Fruit fly (Drosophila melanogaster): ENCODE data around the gene psidin.

psidin gene

DNA sequence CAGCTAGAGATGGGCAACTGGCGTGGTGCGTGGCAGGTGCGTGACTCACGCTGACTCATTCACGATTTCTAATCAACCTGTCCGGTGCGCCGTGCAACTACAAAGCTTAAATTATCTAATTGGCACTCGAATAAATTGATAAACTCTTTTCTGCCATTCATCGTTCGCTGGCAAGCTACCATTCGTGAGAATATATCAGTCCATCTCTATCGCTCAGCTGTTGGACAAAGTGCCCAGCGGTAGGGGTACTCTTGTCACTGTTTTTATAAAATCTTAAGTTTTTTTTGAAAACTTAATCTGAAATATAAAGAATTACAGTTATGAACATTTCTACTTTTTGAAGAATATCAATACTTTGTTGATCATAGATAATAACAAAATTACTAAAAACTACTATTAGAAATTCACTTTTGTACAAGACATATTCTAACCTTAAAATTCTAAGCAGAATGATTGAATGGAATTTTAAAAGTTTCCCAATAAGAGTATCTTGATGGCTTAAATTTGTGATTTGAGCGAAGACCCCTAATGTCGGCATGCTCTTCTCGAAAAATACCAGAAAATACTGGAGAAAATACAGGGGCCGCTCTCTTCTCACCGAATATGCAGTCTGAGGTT, at the start of gene psidin, which contains the start of gene PIG-L (continued):
- TF ChIP-seq pho (GFP tag; optimal IDR thresholded peaks at IDR 0.05) (peak; percentile 90), al (GFP tag; IDR thresholded peaks at IDR 0.05) (peak; percentile 56), mam (GFP tag; optimal IDR thresholded peaks at IDR 0.05) (peak; percentile 79), CG2889 (GFP tag; IDR thresholded peaks at IDR 0.05) (peak; percentile 65; the same call in 1 of the 3 replicates), exex (tag; optimal IDR thresholded peaks at IDR 0.05) (peak; percentile 43), CG7839 (tag; optimal IDR thresholded peaks at IDR 0.05) (peak; percentile 88), tup (GFP tag; optimal IDR thresholded peaks at IDR 0.05) (no peak), CG17359 (tag; optimal IDR thresholded peaks at IDR 0.05) (peak; percentile 57), CG31365 (tag; optimal IDR thresholded peaks at IDR 0.05) (no peak), pan (optimal IDR thresholded peaks at IDR 0.05) (no peak), pan (GFP tag; optimal IDR thresholded peaks at IDR 0.05 in 1 of 2, IDR thresholded peaks at IDR 0.05 in 1 of 2) (peak in 1 of 2 experiments; percentile 45), bigmax (GFP tag; optimal IDR thresholded peaks at IDR 0.05) (peak; percentile 2), CG3065 (GFP tag; optimal IDR thresholded peaks at IDR 0.05) (peak; percentile 17), CG1529 (GFP tag; optimal IDR thresholded peaks at IDR 0.05) (peak; percentile 65), CG8944 (GFP tag; optimal IDR thresholded peaks at IDR 0.05) (peak; percentile 65), Mad (GFP tag; optimal IDR thresholded peaks at IDR 0.05) (peak; percentile 83), Fer1 (GFP tag; optimal IDR thresholded peaks at IDR 0.05) (peak; percentile 14), Jarid2 (GFP tag; optimal IDR thresholded peaks at IDR 0.05) (no peak), Deaf1 (tag; optimal IDR thresholded peaks at IDR 0.05) (no peak), CG34422 (GFP tag; IDR thresholded peaks at IDR 0.05) (peak; percentile 79), Atf-2 (GFP tag; optimal IDR thresholded peaks at IDR 0.05) (peak; percentile 81), corto (GFP tag; optimal IDR thresholded peaks at IDR 0.05) (no peak), gro (GFP tag; optimal IDR thresholded peaks at IDR 0.05) (no peak), Dll (GFP tag; IDR thresholded peaks at IDR 0.05; ENCODE audit: partially characterized antibody) (peak; percentile 98), sug (tag; optimal IDR thresholded peaks at IDR 0.05) (peak; percentile 80), cwo (GFP tag; optimal IDR thresholded peaks at IDR 0.05) (peak; percentile 43), kni (GFP tag; optimal IDR thresholded peaks at IDR 0.05) (no peak), Bdp1 (GFP tag; optimal IDR thresholded peaks at IDR 0.05) (peak; percentile 78), Ada2b (GFP tag; IDR thresholded peaks at IDR 0.05) (peak; percentile 53), CG6175 (GFP tag; IDR thresholded peaks at IDR 0.05) (peak; percentile 97), ftz-f1 (GFP tag; optimal IDR thresholded peaks at IDR 0.05) (no peak), Atf6 (GFP tag; IDR thresholded peaks at IDR 0.05) (0 out of 2 replicates have a peak, but pooled peaks have one; percentile 11), her (GFP tag; optimal IDR thresholded peaks at IDR 0.05) (peak; percentile 60), Antp (GFP tag; optimal IDR thresholded peaks at IDR 0.05) (peak; percentile 75), Rx (GFP tag; IDR thresholded peaks at IDR 0.05) (peak; percentile 26), cg (GFP tag; optimal IDR thresholded peaks at IDR 0.05) (no peak), CG12942 (GFP tag; optimal IDR thresholded peaks at IDR 0.05) (peak; percentile 80), Lim3 (GFP tag; IDR thresholded peaks at IDR 0.05) (no peak), CG1832 (GFP tag; optimal IDR thresholded peaks at IDR 0.05) (no peak), ci (GFP tag; IDR thresholded peaks at IDR 0.05) (peak; percentile 66), D19B (GFP tag; optimal IDR thresholded peaks at IDR 0.05) (no peak), Lpt (GFP tag; optimal IDR thresholded peaks at IDR 0.05) (no peak), CG4328 (GFP tag; optimal IDR thresholded peaks at IDR 0.05) (peak; percentile 45), D19A (tag; optimal IDR thresholded peaks at IDR 0.05) (no peak), CG4707 (GFP tag; optimal IDR thresholded peaks at IDR 0.05) (no peak), CG8359 (GFP tag; optimal IDR thresholded peaks at IDR 0.05; ENCODE audit: borderline replicate concordance) (no peak), CG2875 (GFP tag; optimal IDR thresholded peaks at IDR 0.05) (peak; percentile 31), gsb (GFP tag; IDR thresholded peaks at IDR 0.05) (peak; percentile 27; the same call in 1 of the 2 replicates), salm (tag; optimal IDR thresholded peaks at IDR 0.05) (peak; percentile 47), CG6683 (GFP tag; optimal IDR thresholded peaks at IDR 0.05) (no peak)

Data from whole organism, embryonic.